Worm (Caenorhabditis elegans) whole organism, L1 larva: ENCODE data around the gene spc-2.

Experiments used
- C16A3.4 ChIP-seq: fragments of 150-350 bp; optimal IDR thresholded peaks from 2 replicates; lab custom pipeline; 2014; ENCODE audit warnings: missing biosample characterization, missing genetic modification characterization
- alr-1 ChIP-seq: fragments of 200-800 bp; sonication (Bioruptor generic); optimal IDR thresholded peaks from 2 replicates; lab custom pipeline; 2018; ENCODE audit warnings: borderline replicate concordance, mild to moderate bottlenecking, missing genetic modification characterization, missing compliant biosample characterization
- tbx-2 ChIP-seq: sonication (generic microtip); optimal IDR thresholded peaks from 2 replicates; lab custom pipeline; 2016; ENCODE audit warnings: missing genetic modification characterization, missing compliant biosample characterization

DNA sequence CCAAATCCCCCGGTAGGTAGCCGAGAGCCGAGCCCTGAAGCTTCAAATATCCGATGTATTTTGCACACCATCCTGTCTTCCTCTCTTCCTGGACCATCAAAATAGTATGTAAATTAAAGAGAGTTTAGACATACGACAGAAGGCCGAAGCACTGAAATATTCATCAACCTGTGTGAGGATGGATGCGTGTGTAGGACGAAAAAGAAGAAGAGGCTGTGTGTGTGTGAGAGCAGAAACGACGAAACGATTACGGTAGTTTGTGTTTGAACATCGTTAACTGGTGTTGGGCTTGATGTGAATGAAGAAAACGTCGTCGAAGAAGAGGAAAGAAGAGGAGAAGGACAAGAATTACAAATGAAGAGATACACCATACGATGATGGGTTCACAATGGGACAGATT lies 29.9 kb downstream of the spc-2 start:
- TF ChIP-seq tbx-2 (no peak), C16A3.4 (tag; lab: Kevin White, UChicago) (no peak), alr-1 (tag; lab: Kevin White, UChicago) (no peak)
